Fruit fly (Drosophila melanogaster) whole organism, pupa: Measurements from ENCODE around the gene yellow-e3.
A peak's percentile ranks its signal among the peaks of the same experiment; 100 is the strongest.

ENCODE experiments used
- CG10348 ChIP-seq: fragments of 200-800 bp; sonication (Bioruptor generic); IDR thresholded peaks from 2 replicates; pipeline ENCODE4 v1.3.6; 2022; ENCODE audit warnings: missing biosample characterization, missing genetic modification characterization
- CG12605 ChIP-seq: fragments of 200-800 bp; sonication (Bioruptor generic); IDR thresholded peaks from 2 replicates; pipeline ENCODE4 v1.3.6; 2022; ENCODE audit warnings: missing biosample characterization, missing genetic modification characterization
- CG13204 ChIP-seq: fragments of 200-800 bp; sonication (Bioruptor generic); optimal IDR thresholded peaks from 2 replicates; lab custom pipeline; 2018; ENCODE audit warnings: missing biosample characterization, mild to moderate bottlenecking, missing genetic modification characterization, moderate library complexity
- CG14655 ChIP-seq: fragments of 200-800 bp; sonication (Bioruptor generic); optimal IDR thresholded peaks from 3 replicates; lab custom pipeline; 2017; ENCODE audit warnings: mild to moderate bottlenecking, missing biosample characterization, missing genetic modification reagents, missing genetic modification characterization
- CG15710 ChIP-seq: fragments of 200-800 bp; sonication (Bioruptor generic); optimal IDR thresholded peaks from 2 replicates; lab custom pipeline; 2018; ENCODE audit warnings: missing biosample characterization, mild to moderate bottlenecking, missing genetic modification characterization, moderate library complexity
- CG17806 ChIP-seq: fragments of 200-800 bp; sonication (Bioruptor generic); optimal IDR thresholded peaks from 2 replicates; lab custom pipeline; 2018; ENCODE audit warnings: missing biosample characterization, mild to moderate bottlenecking, missing genetic modification characterization, moderate library complexity
- CG32121 ChIP-seq: fragments of 200-800 bp; sonication (Bioruptor generic); IDR thresholded peaks from 2 replicates; pipeline ENCODE4 v1.3.6; 2022; ENCODE audit warnings: missing biosample characterization, missing genetic modification characterization
- CG34367 ChIP-seq: fragments of 200-800 bp; sonication (Bioruptor generic); optimal IDR thresholded peaks from 2 replicates; lab custom pipeline; 2018; ENCODE audit warnings: missing biosample characterization, mild to moderate bottlenecking, missing genetic modification characterization
- CG4496 ChIP-seq: fragments of 200-800 bp; sonication (Bioruptor generic); IDR thresholded peaks from 3 replicates; pipeline ENCODE4 v1.3.6; 2022; ENCODE audit warnings: missing biosample characterization, missing genetic modification characterization
- CG8159 ChIP-seq: fragments of 200-800 bp; sonication (Bioruptor generic); optimal IDR thresholded peaks from 3 replicates; lab custom pipeline; 2018; ENCODE audit warnings: missing biosample characterization, mild to moderate bottlenecking, missing genetic modification characterization, moderate library complexity
- CG8301 ChIP-seq: fragments of 200-800 bp; sonication (Bioruptor generic); optimal IDR thresholded peaks from 2 replicates; lab custom pipeline; 2018; ENCODE audit warnings: missing biosample characterization, mild to moderate bottlenecking, missing genetic modification characterization
- CG9948 ChIP-seq: fragments of 200-800 bp; sonication (Bioruptor generic); optimal IDR thresholded peaks from 2 replicates; lab custom pipeline; 2018; ENCODE audit warnings: missing biosample characterization, mild to moderate bottlenecking, missing genetic modification characterization, moderate library complexity
- D1 ChIP-seq: fragments of 200-800 bp; sonication (Bioruptor generic); optimal IDR thresholded peaks from 2 replicates; lab custom pipeline; 2018; ENCODE audit warnings: missing biosample characterization, mild to moderate bottlenecking, missing genetic modification characterization, moderate library complexity
- EcR ChIP-seq: fragments of 200-800 bp; sonication (Bioruptor generic); optimal IDR thresholded peaks from 3 replicates; lab custom pipeline; 2019; ENCODE audit warnings: missing biosample characterization, missing genetic modification characterization, mild to moderate bottlenecking, moderate library complexity, missing genetic modification reagents
- Ets98B ChIP-seq: fragments of 200-800 bp; sonication (Bioruptor generic); IDR thresholded peaks from 2 replicates; pipeline ENCODE4 v1.3.6; 2022; ENCODE audit warnings: missing biosample characterization, missing genetic modification characterization
- Pif1A ChIP-seq: fragments of 200-800 bp; sonication (Bioruptor generic); optimal IDR thresholded peaks from 3 replicates; lab custom pipeline; 2016; ENCODE audit warnings: missing biosample characterization, missing genetic modification characterization
- Pif1B ChIP-seq: fragments of 200-800 bp; sonication (Bioruptor generic); optimal IDR thresholded peaks from 3 replicates; lab custom pipeline; 2016; ENCODE audit warnings: missing biosample characterization, missing genetic modification characterization
- Snoo ChIP-seq: fragments of 200-800 bp; sonication (Bioruptor generic); optimal IDR thresholded peaks from 3 replicates; lab custom pipeline; 2017; ENCODE audit warnings: missing biosample characterization, mild to moderate bottlenecking, missing genetic modification characterization, inconsistent platforms
- fd96Ca ChIP-seq: fragments of 200-800 bp; sonication (Bioruptor generic); IDR thresholded peaks from 3 replicates; pipeline ENCODE4 v1.3.6; 2022; ENCODE audit warnings: missing biosample characterization, missing genetic modification characterization
- gl ChIP-seq: fragments of 200-800 bp; sonication (Bioruptor generic); optimal IDR thresholded peaks from 2 replicates; lab custom pipeline; 2018; ENCODE audit warnings: missing biosample characterization, mild to moderate bottlenecking, missing genetic modification characterization
- rn ChIP-seq: fragments of 200-800 bp; sonication (Bioruptor generic); IDR thresholded peaks from 2 replicates; pipeline ENCODE4 v1.3.6; 2022; ENCODE audit warnings: missing biosample characterization, missing genetic modification characterization

yellow-e3 gene

dm6 chr3R:13397040-13397439 lies 7.6 kb downstream of the yellow-e3 start, which contains the start of gene CG14374:
CG14374 (minus strand) TSS chr3R:13397140.
- TF ChIP-seq CG8159 (tag; lab: Kevin White, UChicago) (no peak), CG13204 (GFP tag; lab: Kevin White, UChicago) (no peak), Pif1A (GFP tag; lab: Kevin White, UChicago) (no peak), EcR (GFP tag; lab: Kevin White, UChicago) (no peak), CG9948 (tag; lab: Kevin White, UChicago) (no peak), gl (tag; lab: Kevin White, UChicago) (no peak), Snoo (tag; lab: Kevin White, UChicago) (no peak), CG12605 (GFP tag; lab: Robert Waterston, UW) (no peak), CG17806 (tag; lab: Kevin White, UChicago) (no peak), Pif1B (GFP tag; lab: Kevin White, UChicago) (no peak), CG14655 (GFP tag; lab: Kevin White, UChicago) (no peak), CG34367 (tag; lab: Kevin White, UChicago) (no peak)

- no peak for TF ChIP-seq CG13204 (GFP tag; lab: Kevin White, UChicago)
- TF ChIP-seq Pif1A (GFP tag; lab: Kevin White, UChicago): no peak
- TF ChIP-seq rn: no peak
- TF ChIP-seq CG4496 (GFP tag; lab: Robert Waterston, UW): peak; percentile 48; the same call in 2 of the 3 replicates
- TF ChIP-seq CG14655 (GFP tag; lab: Kevin White, UChicago): no peak
- TF ChIP-seq CG15710: no peak
- TF ChIP-seq CG8159 (tag; lab: Kevin White, UChicago): no peak
- no peak for TF ChIP-seq CG12605 (GFP tag; lab: Robert Waterston, UW)
- TF ChIP-seq, all 21 proteins: peak for 1
These were observed 9.5 kb downstream of the yellow-e3 start, which contains the start of gene CCHa2 for dm6 chr3R:13395133-13395532. CCHa2 (minus strand) TSS chr3R:13395197.

dm6 chr3R:13393009-13393408 lies 11.7 kb downstream of the yellow-e3 start:
- TF ChIP-seq EcR (GFP tag; lab: Kevin White, UChicago) (no peak), CG17806 (tag; lab: Kevin White, UChicago) (no peak), Ets98B (no peak), CG14655 (GFP tag; lab: Kevin White, UChicago) (no peak), CG8159 (tag; lab: Kevin White, UChicago) (no peak), CG13204 (GFP tag; lab: Kevin White, UChicago) (no peak), CG9948 (tag; lab: Kevin White, UChicago) (no peak), Pif1B (GFP tag; lab: Kevin White, UChicago) (no peak), CG4496 (GFP tag; lab: Robert Waterston, UW) (no peak), fd96Ca (GFP tag; lab: Robert Waterston, UW) (no peak), gl (tag; lab: Kevin White, UChicago) (no peak), CG12605 (GFP tag; lab: Robert Waterston, UW) (no peak), CG8301 (tag; lab: Kevin White, UChicago) (no peak)

dm6 chr3R:13390490-13390889 lies 14.2 kb downstream of the yellow-e3 start:
- no peak for TF ChIP-seq CG13204 (GFP tag; lab: Kevin White, UChicago)
- no peak for TF ChIP-seq rn
- no peak for TF ChIP-seq CG32121 (GFP tag; lab: Robert Waterston, UW)
- no peak for TF ChIP-seq Pif1A (GFP tag; lab: Kevin White, UChicago)
- TF ChIP-seq fd96Ca (GFP tag; lab: Robert Waterston, UW): no peak
- TF ChIP-seq CG12605 (GFP tag; lab: Robert Waterston, UW): no peak
- no peak for TF ChIP-seq CG34367 (tag; lab: Kevin White, UChicago)
- no peak for TF ChIP-seq D1
- TF ChIP-seq CG4496 (GFP tag; lab: Robert Waterston, UW): no peak
- no peak for TF ChIP-seq Pif1B (GFP tag; lab: Kevin White, UChicago)
- TF ChIP-seq Snoo (tag; lab: Kevin White, UChicago): no peak
- TF ChIP-seq EcR (GFP tag; lab: Kevin White, UChicago): no peak
- no peak for TF ChIP-seq CG8159 (tag; lab: Kevin White, UChicago)
- no peak for TF ChIP-seq CG10348 (GFP tag; lab: Robert Waterston, UW)
- no peak for TF ChIP-seq Ets98B
- no peak for TF ChIP-seq CG14655 (GFP tag; lab: Kevin White, UChicago)
- TF ChIP-seq CG17806 (tag; lab: Kevin White, UChicago): no peak
- TF ChIP-seq CG8301 (tag; lab: Kevin White, UChicago): no peak

- no peak for TF ChIP-seq fd96Ca (GFP tag; lab: Robert Waterston, UW)
- no peak for TF ChIP-seq CG8159 (tag; lab: Kevin White, UChicago)
- TF ChIP-seq gl (tag; lab: Kevin White, UChicago): no peak
- no peak for TF ChIP-seq CG12605 (GFP tag; lab: Robert Waterston, UW)
- TF ChIP-seq EcR (GFP tag; lab: Kevin White, UChicago): no peak
- no peak for TF ChIP-seq Pif1A (GFP tag; lab: Kevin White, UChicago)
- no peak for TF ChIP-seq D1
- no peak for TF ChIP-seq CG32121 (GFP tag; lab: Robert Waterston, UW)
- TF ChIP-seq CG34367 (tag; lab: Kevin White, UChicago): no peak
- no peak for TF ChIP-seq CG13204 (GFP tag; lab: Kevin White, UChicago)
- TF ChIP-seq CG17806 (tag; lab: Kevin White, UChicago): no peak
- TF ChIP-seq CG8301 (tag; lab: Kevin White, UChicago): no peak
- TF ChIP-seq CG14655 (GFP tag; lab: Kevin White, UChicago): no peak
- TF ChIP-seq Ets98B: no peak
- no peak for TF ChIP-seq CG10348 (GFP tag; lab: Robert Waterston, UW)
- no peak for TF ChIP-seq Snoo (tag; lab: Kevin White, UChicago)
- no peak for TF ChIP-seq CG15710
- TF ChIP-seq CG4496 (GFP tag; lab: Robert Waterston, UW): no peak
- no peak for TF ChIP-seq rn
- TF ChIP-seq Pif1B (GFP tag; lab: Kevin White, UChicago): no peak
These were observed 16.4 kb downstream of the yellow-e3 start, which contains the start of gene CG9799 for dm6 chr3R:13388160-13388870. CG9799 (minus strand) TSS chr3R:13388709.
